Fruit fly (Drosophila melanogaster) whole organism, larva: ENCODE results near the gene NimC3.
A peak's percentile ranks its signal among the peaks of the same experiment; 100 is the strongest.

ENCODE experiments used
- noc ChIP-seq: fragments of 200-800 bp; sonication (Bioruptor generic); optimal IDR thresholded peaks from 3 replicates; lab custom pipeline; 2019; ENCODE audit warnings: missing biosample characterization, mild to moderate bottlenecking, missing genetic modification characterization, moderate library complexity

The NimC3 gene

DNA sequence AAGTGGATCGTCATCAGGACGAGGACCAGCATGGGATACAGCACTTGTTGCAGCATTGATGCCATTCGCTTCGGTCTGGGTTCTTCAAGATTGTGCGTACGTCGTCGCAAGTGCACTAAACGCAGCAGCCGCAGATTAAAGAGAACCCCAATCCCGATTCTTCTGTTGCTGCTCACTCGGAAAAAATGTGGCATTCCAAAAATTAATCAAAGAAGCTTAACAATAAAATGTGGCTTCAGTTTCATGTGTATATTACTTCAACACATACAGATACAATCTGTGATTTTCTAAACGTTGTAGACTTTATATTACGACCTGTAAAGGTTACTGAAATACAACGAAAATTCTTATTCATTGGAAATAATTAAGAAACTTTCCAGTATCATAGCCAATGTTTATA, at the start of gene NimC3:
TSS of gene NimC3 (minus strand) at position 101 of the 400 bp plus-strand sequence.
- TF ChIP-seq noc (tag; lab: Kevin White, UChicago): no peak

DNA sequence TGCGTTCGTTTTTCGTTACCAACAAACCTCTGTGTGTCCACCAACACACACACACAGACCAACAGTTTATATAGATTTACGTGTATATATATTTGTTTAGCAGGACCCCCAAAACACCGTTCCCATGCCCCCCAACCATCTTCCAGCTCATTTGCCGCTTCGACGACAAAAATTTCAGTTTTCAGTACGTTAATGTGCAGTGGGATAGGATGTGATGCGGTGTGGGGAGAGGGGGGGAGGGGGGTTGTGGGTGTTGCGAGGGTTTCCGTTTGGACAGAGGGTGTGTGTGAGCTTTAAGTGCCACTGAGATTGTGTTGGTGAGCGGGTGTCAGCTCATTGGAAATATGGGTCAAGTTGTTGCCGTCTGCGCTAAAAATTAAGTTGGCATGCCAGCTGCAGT, 34.9 kb upstream of the NimC3 start:
- TF ChIP-seq noc (tag; lab: Kevin White, UChicago): no peak

DNA sequence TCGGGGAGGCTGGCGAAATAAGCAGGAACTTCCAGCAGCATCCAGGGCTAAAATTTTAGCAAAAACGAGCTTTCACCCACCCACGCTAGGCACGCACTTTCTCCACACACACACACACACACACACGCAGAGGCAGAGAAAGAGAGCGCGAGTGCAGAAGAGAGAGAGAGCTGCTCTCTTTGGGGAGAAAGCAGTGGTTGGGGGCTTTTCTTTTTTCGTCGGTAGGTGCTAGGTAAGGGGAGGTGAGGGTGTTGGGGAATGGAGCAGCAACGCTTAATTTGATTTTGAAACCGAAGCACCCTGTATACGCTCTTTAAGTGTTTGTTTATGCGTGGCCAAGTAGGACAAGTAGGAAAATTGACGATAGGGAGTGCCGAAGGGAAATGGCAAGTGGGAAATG, 34.3 kb upstream of the NimC3 start:
- TF ChIP-seq noc (tag; lab: Kevin White, UChicago): no peak

DNA sequence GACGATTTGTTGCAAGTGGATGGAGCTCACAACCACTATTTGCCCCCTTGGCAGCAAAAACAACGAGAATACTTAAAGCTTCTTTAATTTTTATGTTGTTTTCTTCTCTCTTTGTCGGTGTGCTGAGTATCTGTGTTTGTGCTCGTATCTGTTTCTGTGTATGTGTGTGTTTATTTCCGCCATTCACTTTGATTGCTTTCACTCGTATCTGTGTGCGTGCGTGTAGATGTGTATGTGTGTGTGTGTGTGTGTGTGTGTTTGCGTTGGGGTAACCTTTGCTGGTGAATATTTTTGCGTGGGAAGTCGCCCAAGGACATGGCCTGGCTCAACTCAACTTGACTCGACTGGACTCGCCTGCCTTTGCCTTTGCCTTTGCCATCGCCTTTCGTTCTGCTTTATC, 29.9 kb upstream of the NimC3 start:
- TF ChIP-seq noc (tag; lab: Kevin White, UChicago): no peak

DNA sequence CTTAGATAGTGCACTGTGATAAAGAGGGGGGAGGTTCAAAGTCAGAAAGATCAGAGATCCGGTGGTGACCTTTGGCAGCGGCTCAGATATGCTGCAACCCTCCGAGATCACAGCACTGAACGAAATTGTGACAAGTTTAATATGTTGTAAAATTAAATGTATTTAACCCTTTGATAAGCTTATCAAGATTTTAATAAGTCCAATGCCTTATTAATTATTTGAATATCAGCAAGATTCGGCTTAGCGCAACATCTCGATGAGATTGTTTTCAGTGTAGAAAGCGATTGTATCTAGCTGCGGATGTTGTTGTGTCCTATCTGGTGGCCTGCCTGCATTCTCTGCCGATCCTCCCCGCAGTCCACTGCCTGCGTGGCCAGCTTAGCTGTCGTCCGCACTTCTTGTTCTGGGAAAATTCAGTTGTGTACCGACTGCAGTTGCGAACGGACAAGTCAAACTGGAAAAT, 27.2 kb upstream of the NimC3 start, which contains the start of gene NimC4:
TSS of gene NimC4 (plus strand) at position 413 of the 463 bp plus-strand sequence.
- no peak for TF ChIP-seq noc (tag; lab: Kevin White, UChicago)

DNA sequence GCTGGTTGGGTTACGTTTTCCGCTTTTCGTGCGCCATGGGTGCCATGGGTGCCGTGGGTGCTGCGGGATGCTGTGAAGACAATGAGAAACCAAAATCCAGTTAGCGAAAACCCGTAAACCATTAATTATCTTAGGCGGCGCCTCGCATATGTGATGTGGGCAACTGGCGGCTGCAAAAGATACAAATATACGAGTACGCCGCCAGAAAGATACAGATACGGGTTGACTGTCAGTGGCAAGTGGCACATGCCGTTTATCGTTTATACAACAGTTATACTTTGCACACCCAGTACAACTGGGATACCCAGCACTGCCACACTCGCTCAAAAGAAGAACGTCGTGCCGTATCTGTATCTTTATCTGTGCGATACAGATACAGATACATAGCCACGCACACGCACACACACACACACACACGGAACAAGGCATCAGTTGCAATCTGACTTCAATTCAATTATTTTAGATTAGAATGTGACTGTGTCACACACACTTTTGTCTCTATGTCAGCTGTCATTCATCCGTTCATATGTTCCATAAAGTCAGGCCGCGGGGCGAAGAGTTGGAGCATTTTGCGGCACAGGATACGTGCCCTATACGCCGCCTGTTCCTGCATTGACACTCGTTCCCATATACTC, 25.7 kb upstream of the NimC3 start:
- TF ChIP-seq noc (tag; lab: Kevin White, UChicago): no peak

DNA sequence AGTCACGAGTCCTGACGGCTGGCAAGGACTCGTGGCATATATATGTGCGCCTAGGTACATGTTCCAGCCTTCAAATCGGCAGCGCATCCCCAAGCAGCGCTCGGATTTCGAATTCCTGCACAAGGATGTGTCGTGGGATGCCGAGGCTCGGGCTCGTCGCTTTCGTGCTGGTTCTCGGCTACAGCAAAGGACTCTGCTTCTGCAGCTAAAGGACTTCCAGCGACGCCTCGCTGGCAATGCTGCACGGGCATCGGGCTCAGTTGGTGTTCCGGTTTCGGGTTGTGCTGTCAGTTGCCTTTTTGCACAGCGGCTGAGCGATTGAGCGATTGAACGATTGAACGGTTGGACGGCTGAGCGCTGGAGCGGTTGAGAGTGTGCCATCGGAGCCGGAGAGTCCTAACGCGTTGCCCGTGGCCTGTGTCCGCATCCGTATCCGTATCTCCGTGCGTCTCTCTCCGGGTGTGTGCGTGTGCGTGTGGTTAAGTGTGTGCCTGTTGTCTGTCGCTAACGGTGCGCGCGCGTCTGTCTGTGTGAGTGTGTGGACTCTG, 20.0 kb upstream of the NimC3 start, which contains the start of gene nAChRalpha5:
TSS of gene nAChRalpha5 (plus strand) at position 235 of the 548 bp plus-strand sequence.
- no peak for TF ChIP-seq noc (tag; lab: Kevin White, UChicago)

DNA sequence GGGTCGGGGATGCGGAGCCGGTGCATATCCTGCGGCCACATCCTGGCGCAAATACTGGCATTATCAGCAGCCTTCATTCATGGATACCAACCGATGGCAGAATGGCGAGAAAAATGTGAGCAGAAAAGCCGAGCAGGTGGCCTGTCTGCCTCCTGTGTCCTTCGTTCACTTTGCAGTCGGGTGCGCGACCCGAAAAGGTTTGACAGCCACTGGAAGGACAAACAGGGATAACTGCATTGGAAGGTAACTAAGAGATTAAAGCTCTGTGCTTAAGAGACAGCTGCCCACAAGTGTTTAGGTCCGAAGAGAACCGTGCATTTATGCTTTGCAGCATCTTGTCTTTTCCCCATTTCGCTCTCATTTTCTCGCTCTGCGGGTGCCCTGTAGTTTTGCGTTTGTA, 18.7 kb upstream of the NimC3 start:
- no peak for TF ChIP-seq noc (tag; lab: Kevin White, UChicago)

DNA sequence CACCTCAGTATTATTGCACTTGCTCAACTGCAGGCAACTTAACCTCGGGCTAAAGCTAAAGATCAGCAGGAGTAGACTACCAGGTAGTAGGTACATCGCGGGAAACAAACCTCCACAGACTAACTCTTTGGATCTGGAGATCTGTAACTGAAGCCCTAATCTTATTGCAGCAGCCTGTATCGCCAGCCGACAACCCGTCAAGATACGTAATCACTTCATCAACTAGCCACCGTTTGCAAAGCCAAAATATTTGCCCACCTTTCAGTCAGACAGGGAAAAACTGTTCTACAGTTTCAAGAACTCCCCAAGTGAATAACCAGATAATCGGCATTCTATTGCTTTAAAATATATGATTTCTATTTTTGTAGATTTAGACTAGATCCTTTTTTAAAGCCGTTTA, 11.4 kb upstream of the NimC3 start, which contains the start of gene CG18095:
TSS of gene CG18095 (minus strand) at position 101 of the 400 bp plus-strand sequence.
- TF ChIP-seq noc (tag; lab: Kevin White, UChicago): no peak

DNA sequence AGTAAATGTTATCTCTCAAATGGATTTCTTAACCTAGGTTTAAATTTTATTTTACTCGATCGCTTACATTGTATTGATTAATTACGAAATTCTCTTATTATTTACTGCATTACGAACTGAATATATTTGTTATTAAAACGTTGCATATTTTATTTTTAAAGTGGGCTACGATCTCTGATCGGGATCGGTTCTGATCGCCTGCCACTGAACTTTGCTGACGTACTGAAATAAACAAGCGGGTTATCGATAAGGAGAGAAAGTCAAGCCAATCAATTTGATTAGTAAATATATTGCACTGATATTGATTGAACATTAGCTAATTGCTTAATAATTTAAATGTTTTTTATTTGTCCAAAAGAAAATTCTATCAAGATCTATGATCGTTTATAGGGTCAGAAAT, 9.2 kb upstream of the NimC3 start:
- no peak for TF ChIP-seq noc (tag; lab: Kevin White, UChicago)

DNA sequence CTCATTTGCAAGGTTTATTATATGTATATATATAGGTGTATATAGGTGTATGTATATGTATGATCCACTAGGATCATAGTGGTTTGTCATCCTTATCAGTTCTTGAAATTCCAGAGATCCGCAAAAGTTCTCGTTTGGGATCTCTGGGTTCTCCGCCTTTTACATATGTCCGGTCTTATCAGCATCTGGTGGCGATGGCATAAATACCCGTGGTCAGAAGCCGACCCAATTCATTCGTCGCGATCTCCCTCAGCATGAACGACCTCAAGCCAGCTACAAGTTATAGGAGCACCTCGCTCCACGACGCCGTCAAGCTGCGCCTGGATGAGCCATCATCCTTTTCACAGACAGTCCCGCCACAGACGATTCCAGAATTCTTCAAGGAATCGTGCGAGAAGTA, 6.8 kb upstream of the NimC3 start, which contains the start of gene hll:
TSS of gene hll (plus strand) at position 224 of the 400 bp plus-strand sequence.
- no peak for TF ChIP-seq noc (tag; lab: Kevin White, UChicago)

DNA sequence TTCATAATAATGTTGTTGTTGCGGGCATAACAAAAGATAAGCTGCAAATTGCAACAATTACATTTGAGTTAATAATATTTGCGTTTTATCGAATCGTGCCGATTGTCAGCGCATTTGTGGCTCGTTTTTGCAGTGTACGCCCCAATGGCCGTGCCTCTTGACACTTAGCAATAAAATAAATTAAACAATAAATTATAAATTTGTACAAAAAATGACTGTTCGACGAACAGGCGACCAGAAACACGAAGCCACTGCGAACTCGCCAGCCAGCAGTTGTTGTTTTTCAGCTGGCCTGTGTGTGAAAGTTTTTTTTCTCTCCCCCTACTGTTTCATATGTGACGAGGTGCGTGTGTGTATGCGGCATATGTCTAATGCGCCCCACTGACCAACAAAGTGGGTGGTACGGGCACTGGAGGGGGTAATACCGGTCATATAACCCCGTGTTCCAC, 5.5 kb upstream of the NimC3 start:
- TF ChIP-seq noc (tag; lab: Kevin White, UChicago): no peak

DNA sequence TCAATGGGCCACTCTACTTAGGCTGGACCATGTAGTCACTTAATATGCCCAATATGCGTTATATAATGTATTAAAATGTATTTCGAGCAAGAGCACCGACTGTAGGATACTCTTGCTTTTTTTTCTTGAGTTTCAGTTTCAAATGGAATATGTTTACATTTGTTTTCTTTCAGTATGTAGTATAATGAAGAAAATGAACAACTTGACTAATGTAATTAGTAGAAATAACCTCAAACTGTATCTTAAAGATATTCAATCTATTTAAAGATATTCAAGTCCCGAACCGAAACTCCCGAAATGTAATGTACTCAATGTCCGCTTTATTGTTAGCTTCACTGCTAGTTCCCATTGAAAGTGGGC, 4.7 kb upstream of the NimC3 start:
- peak; percentile 2 for TF ChIP-seq noc (tag; lab: Kevin White, UChicago)

DNA sequence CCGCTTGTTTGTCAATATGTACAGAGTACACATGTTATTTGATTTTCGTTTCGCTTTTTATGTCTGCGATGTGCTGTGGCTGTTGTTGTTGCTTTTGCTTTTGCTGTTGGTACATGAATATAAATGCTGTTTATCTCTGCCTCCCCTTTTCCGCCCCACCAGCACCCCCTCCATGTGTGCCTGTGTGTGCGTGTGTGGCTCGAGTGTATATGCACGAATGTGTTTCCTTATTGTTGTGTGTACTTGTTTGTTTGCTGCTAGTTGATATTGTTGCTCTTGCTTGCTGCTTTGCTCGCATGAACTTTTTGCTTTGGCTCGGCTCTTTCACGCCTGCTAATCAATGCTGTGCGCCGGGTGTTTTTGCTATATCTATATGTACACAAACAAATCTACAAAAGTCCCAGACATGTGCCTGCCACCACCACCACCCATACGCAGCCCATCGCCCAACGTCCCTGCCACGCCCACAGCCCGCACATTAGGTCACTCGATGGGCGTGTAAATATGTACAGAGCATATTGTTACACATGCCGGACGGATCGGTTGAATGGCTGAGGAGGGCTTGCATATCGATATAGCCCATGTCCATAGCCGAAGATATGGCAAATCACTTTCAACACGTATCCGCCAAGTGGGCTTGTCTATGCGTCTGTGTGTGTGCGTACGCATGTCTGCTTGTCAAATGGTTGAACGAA, 4.2 kb upstream of the NimC3 start:
- TF ChIP-seq noc (tag; lab: Kevin White, UChicago): peak; percentile 95

DNA sequence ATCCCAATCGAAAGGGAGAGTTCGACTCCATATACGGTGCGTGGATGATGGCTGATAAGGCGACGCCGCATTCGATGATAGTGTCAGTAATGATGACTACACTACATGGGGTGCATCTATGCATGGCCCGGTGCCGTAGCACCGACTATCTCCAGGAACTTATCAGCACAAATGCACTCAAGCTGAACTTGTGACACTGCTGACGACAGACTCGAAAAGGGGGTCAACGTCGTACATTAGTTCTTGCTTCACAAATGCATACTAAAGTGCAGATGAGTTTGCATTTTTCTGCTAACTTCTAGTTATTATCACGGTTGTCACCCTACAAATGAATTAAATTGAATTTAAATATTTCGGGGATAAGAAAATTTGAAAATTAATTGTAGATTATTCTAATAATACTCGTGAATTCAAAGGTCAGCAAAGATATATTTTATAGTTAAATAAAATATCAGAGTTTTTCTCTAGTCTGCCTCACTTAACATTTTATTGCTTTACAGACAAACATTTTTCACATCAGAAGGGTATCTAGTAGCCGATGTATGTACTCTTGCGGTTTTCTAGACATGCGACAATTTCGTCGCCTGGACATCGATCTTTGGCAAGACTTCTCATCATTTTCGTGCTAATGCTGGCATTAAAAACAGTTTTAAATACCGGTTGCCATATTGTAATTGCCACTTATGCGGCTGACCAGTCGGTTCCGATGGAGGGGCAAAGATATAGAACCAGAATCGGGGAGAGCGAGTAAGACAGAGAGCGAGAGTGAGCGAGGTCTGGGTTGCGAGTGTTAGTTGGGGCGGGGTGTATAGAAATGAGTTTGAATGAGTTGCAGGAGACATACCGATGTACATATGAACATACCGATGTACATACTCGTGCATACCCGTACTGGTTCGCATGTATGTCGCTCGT, 3.4 kb upstream of the NimC3 start:
- no peak for TF ChIP-seq noc (tag; lab: Kevin White, UChicago)
